Worm (Caenorhabditis elegans) whole organism, mixed stage, embryonic: ENCODE results near the gene brap-2.

Experiments used
- blmp-1 ChIP-seq: fragments of 150-350 bp; optimal IDR thresholded peaks from 2 replicates; lab custom pipeline; 2014; ENCODE audit warnings: missing biosample characterization, missing genetic modification characterization
- ceh-39 ChIP-seq: fragments of 150-350 bp; optimal IDR thresholded peaks from 2 replicates; lab custom pipeline; 2014; ENCODE audit warnings: missing biosample characterization, missing genetic modification characterization
- drap-1 ChIP-seq: fragments of 200-800 bp; sonication (Bioruptor generic); optimal IDR thresholded peaks from 3 replicates; lab custom pipeline; 2018; ENCODE audit warnings: mild to moderate bottlenecking, missing genetic modification characterization, missing compliant biosample characterization
- hlh-1 ChIP-seq: fragments of 150-350 bp; optimal IDR thresholded peaks from 2 replicates; lab custom pipeline; 2014; ENCODE audit warnings: missing biosample characterization, missing genetic modification reagents, missing genetic modification characterization
- lsy-2 ChIP-seq: fragments of 150-350 bp; optimal IDR thresholded peaks from 2 replicates; lab custom pipeline; 2014; ENCODE audit warnings: missing biosample characterization, missing genetic modification characterization
- mab-5 ChIP-seq: fragments of 150-350 bp; optimal IDR thresholded peaks from 2 replicates; lab custom pipeline; 2014; ENCODE audit warnings: missing biosample characterization, missing genetic modification characterization
- mep-1 ChIP-seq: fragments of 150-350 bp; optimal IDR thresholded peaks from 2 replicates; lab custom pipeline; 2017; ENCODE audit warnings: missing biosample characterization, missing genetic modification reagents, missing genetic modification characterization, inconsistent platforms
- nhr-28 ChIP-seq: fragments of 150-350 bp; optimal IDR thresholded peaks from 2 replicates; lab custom pipeline; 2014; ENCODE audit warnings: missing biosample characterization, missing genetic modification characterization
- pha-4 ChIP-seq: fragments of 150-350 bp; optimal IDR thresholded peaks from 2 replicates; lab custom pipeline; 2018; ENCODE audit warnings: missing biosample characterization, missing genetic modification reagents, missing genetic modification characterization
- snpc-4 ChIP-seq: fragments of 150-350 bp; optimal IDR thresholded peaks from 2 replicates; lab custom pipeline; 2014; ENCODE audit warnings: missing biosample characterization, missing genetic modification characterization
- unc-120 ChIP-seq: sonication (generic microtip); optimal IDR thresholded peaks from 2 replicates; lab custom pipeline; 2017; ENCODE audit warnings: missing genetic modification characterization, missing compliant biosample characterization; ENCODE audit not compliant: poor library complexity, severe bottlenecking
- unc-39 ChIP-seq: fragments of 150-350 bp; optimal IDR thresholded peaks from 2 replicates; lab custom pipeline; 2014; ENCODE audit warnings: missing biosample characterization, missing genetic modification characterization
- unc-62 ChIP-seq: fragments of 150-350 bp; optimal IDR thresholded peaks from 2 replicates; lab custom pipeline; 2014; ENCODE audit warnings: missing biosample characterization, missing genetic modification reagents, missing genetic modification characterization
- ztf-11 ChIP-seq: fragments of 150-350 bp; optimal IDR thresholded peaks from 2 replicates; lab custom pipeline; 2014; ENCODE audit warnings: missing biosample characterization, missing genetic modification characterization

DNA sequence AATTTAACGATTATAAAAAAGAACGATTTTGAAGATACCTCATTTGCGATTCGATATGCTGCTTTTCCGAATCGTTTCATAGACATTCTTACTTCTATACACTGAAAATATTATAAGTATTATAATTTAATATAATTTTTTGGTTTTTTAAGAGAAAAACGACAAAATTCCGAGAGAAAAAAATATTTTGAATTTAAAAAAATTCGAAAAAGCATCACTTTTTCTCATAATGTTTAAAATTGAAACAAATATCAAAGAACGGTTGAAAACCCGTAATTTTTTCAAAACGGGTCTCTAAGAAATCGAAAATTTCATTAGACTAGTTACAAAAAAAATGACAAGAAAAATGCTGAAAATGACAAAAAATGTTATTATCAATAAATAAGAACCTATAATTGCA lies 2.6 kb upstream of the brap-2 start, which contains the start of gene pink-1:
- TF ChIP-seq hlh-1 = no peak
- TF ChIP-seq lsy-2 (tag; lab: Kevin White, UChicago) = no peak
- no peak for TF ChIP-seq snpc-4 (tag; lab: Kevin White, UChicago)
- TF ChIP-seq unc-120 (tag; lab: Kevin White, UChicago) = no peak
- no peak for TF ChIP-seq ceh-39 (tag; lab: Kevin White, UChicago)
- TF ChIP-seq drap-1 = no peak
- TF ChIP-seq pha-4 (tag; lab: Kevin White, UChicago) = no peak
- no peak for TF ChIP-seq blmp-1 (tag; lab: Kevin White, UChicago)
- no peak for TF ChIP-seq unc-62 (GFP tag; lab: Kevin White, UChicago)
- no peak for TF ChIP-seq nhr-28 (tag; lab: Kevin White, UChicago)
- no peak for TF ChIP-seq ztf-11
- TF ChIP-seq mab-5 (tag; lab: Kevin White, UChicago) = no peak
- no peak for TF ChIP-seq mep-1 (tag; lab: Kevin White, UChicago)
- TF ChIP-seq unc-39 = no peak
